Fruit fly (Drosophila melanogaster): ENCODE data around the gene mthl5.

Gene mthl5

DNA sequence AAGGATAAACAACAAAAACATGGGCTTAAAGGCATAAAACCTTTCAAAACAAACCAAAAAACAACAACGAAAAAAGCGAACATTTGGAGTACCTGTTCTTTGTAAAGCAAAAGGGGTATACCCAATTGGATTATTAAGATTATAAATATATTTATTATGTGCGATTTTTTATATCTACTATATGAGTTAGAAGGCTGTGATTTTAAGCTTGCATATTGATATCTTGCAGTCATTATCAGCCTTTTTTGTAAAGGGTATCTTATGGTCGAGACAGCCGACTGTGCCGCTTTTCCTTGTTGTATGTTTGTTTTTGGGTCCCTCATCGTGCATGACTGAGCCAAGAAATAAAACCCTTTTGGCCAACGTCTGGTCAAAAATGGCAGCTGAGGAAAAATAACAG lies 14.3 kb downstream of the mthl5 start (continued):
- no peak for TF ChIP-seq Side (GFP tag; optimal IDR thresholded peaks at IDR 0.05)
- TF ChIP-seq chif (GFP tag; optimal IDR thresholded peaks at IDR 0.05), result no peak
- TF ChIP-seq fru (optimal IDR thresholded peaks at IDR 0.05), result no peak
- TF ChIP-seq wdn (GFP tag; IDR thresholded peaks at IDR 0.05), result peak; percentile 58
- TF ChIP-seq CG15269 (tag; optimal IDR thresholded peaks at IDR 0.05), result peak; percentile 23
- TF ChIP-seq CG12769 (tag; optimal IDR thresholded peaks at IDR 0.05), result no peak
- no peak for TF ChIP-seq CG7963 (GFP tag; IDR thresholded peaks at IDR 0.05; ENCODE audit: partially characterized antibody)
- TF ChIP-seq unpg (GFP tag; optimal IDR thresholded peaks at IDR 0.05), result peak; percentile 42
- no peak for TF ChIP-seq CG6683 (GFP tag; optimal IDR thresholded peaks at IDR 0.05)
- no peak for TF ChIP-seq YL-1 (GFP tag; optimal IDR thresholded peaks at IDR 0.05)
- no peak for TF ChIP-seq klu (GFP tag; IDR thresholded peaks at IDR 0.05)
- peak; percentile 67 for TF ChIP-seq CG2712 (tag; optimal IDR thresholded peaks at IDR 0.05)
- peak; percentile 49 for TF ChIP-seq lmd (GFP tag; IDR thresholded peaks at IDR 0.05)
- no peak for TF ChIP-seq ERR (GFP tag; optimal IDR thresholded peaks at IDR 0.05)
- TF ChIP-seq rib (GFP tag; IDR thresholded peaks at IDR 0.05), result no peak
- TF ChIP-seq tna (GFP tag; IDR thresholded peaks at IDR 0.05; ENCODE audit: partially characterized antibody), result no peak
- TF ChIP-seq pros (GFP tag; optimal IDR thresholded peaks at IDR 0.05), result no peak
- TF ChIP-seq mirr (GFP tag; optimal IDR thresholded peaks at IDR 0.05), result no peak
- no peak for TF ChIP-seq CG16779 (GFP tag; IDR thresholded peaks at IDR 0.05)
- TF ChIP-seq CG10274 (GFP tag; optimal IDR thresholded peaks at IDR 0.05), result no peak
- TF ChIP-seq CG5953 (GFP tag; IDR thresholded peaks at IDR 0.05), result no peak
- no peak for TF ChIP-seq abd-A (tag; optimal IDR thresholded peaks at IDR 0.05)
- TF ChIP-seq cg (GFP tag; optimal IDR thresholded peaks at IDR 0.05), result no peak
- TF ChIP-seq CG31224 (GFP tag; IDR thresholded peaks at IDR 0.05), result peak; percentile 29; the same call in 1 of the 2 replicates
- TF ChIP-seq CG18262 (tag; optimal IDR thresholded peaks at IDR 0.05), result peak; percentile 48
- no peak for TF ChIP-seq gcm2 (GFP tag; optimal IDR thresholded peaks at IDR 0.05)
- peak; percentile 1 for TF ChIP-seq Deaf1 (tag; optimal IDR thresholded peaks at IDR 0.05)
- TF ChIP-seq so (GFP tag; IDR thresholded peaks at IDR 0.05), result no peak
- no peak for TF ChIP-seq psq (GFP tag; optimal IDR thresholded peaks at IDR 0.05)
- peak; percentile 66 for TF ChIP-seq phol (tag; optimal IDR thresholded peaks at IDR 0.05)
- TF ChIP-seq hb (GFP tag; IDR thresholded peaks at IDR 0.05; ENCODE audit: partially characterized antibody), result no peak
- TF ChIP-seq Neu2 (GFP tag; optimal IDR thresholded peaks at IDR 0.05; ENCODE audit: borderline replicate concordance), result no peak
- TF ChIP-seq gce (GFP tag; IDR thresholded peaks at IDR 0.05), result no peak
- TF ChIP-seq CG17829 (tag; optimal IDR thresholded peaks at IDR 0.05), result peak; percentile 39
- TF ChIP-seq her (GFP tag; optimal IDR thresholded peaks at IDR 0.05), result no peak
- no peak for TF ChIP-seq CG1832 (GFP tag; optimal IDR thresholded peaks at IDR 0.05)
- no peak for TF ChIP-seq cas (GFP tag; IDR thresholded peaks at IDR 0.05)
- no peak for TF ChIP-seq CG18011 (GFP tag; optimal IDR thresholded peaks at IDR 0.05)
- TF ChIP-seq Spps (tag; optimal IDR thresholded peaks at IDR 0.05), result no peak
- TF ChIP-seq CG17359 (tag; optimal IDR thresholded peaks at IDR 0.05), result peak; percentile 75
- TF ChIP-seq CG12391 (tag; optimal IDR thresholded peaks at IDR 0.05), result peak; percentile 18
- no peak for TF ChIP-seq danr (GFP tag; IDR thresholded peaks at IDR 0.05)
- no peak for TF ChIP-seq Bteb2 (GFP tag; optimal IDR thresholded peaks at IDR 0.05)
- TF ChIP-seq CG8765 (GFP tag; IDR thresholded peaks at IDR 0.05), result no peak
- peak; percentile 44 for TF ChIP-seq CG3281 (GFP tag; optimal IDR thresholded peaks at IDR 0.05)
- TF ChIP-seq CG7745 (tag; optimal IDR thresholded peaks at IDR 0.05), result no peak
- no peak for TF ChIP-seq CG11696 (GFP tag; IDR thresholded peaks at IDR 0.05)
- TF ChIP-seq CG10565 (GFP tag; optimal IDR thresholded peaks at IDR 0.05), result no peak
- TF ChIP-seq CG33213 (GFP tag; optimal IDR thresholded peaks at IDR 0.05), result no peak
- TF ChIP-seq Meics (GFP tag; optimal IDR thresholded peaks at IDR 0.05), result peak; percentile 59
- no peak for TF ChIP-seq CG15601 (tag; optimal IDR thresholded peaks at IDR 0.05)

Measured in whole organism, embryonic.